Worm (Caenorhabditis elegans) whole organism, mixed stage, embryonic: ENCODE data around the gene T22F3.12.

Source experiments
- M03D4.4 ChIP-seq: sonication (generic microtip); optimal IDR thresholded peaks from 2 replicates; lab custom pipeline; 2017; ENCODE audit warnings: mild to moderate bottlenecking, missing genetic modification characterization, missing compliant biosample characterization
- ceh-39 ChIP-seq: fragments of 150-350 bp; optimal IDR thresholded peaks from 2 replicates; lab custom pipeline; 2014; ENCODE audit warnings: missing biosample characterization, missing genetic modification characterization
- ceh-43 ChIP-seq: fragments of 200-800 bp; sonication (Bioruptor generic); optimal IDR thresholded peaks from 2 replicates; lab custom pipeline; 2018; ENCODE audit warnings: mild to moderate bottlenecking, missing genetic modification characterization, moderate library complexity, missing compliant biosample characterization
- ceh-83 ChIP-seq: fragments of 200-800 bp; sonication (Bioruptor generic); optimal IDR thresholded peaks from 2 replicates; lab custom pipeline; 2018; ENCODE audit warnings: mild to moderate bottlenecking, missing genetic modification characterization, missing compliant biosample characterization
- cnd-1 ChIP-seq: fragments of 200-800 bp; sonication (Bioruptor generic); optimal IDR thresholded peaks from 2 replicates; lab custom pipeline; 2018; ENCODE audit warnings: mild to moderate bottlenecking, missing genetic modification characterization, missing compliant biosample characterization
- drap-1 ChIP-seq: fragments of 200-800 bp; sonication (Bioruptor generic); optimal IDR thresholded peaks from 3 replicates; lab custom pipeline; 2018; ENCODE audit warnings: mild to moderate bottlenecking, missing genetic modification characterization, missing compliant biosample characterization
- elt-1 ChIP-seq: sonication (generic microtip); optimal IDR thresholded peaks from 2 replicates; lab custom pipeline; 2017; ENCODE audit warnings: missing genetic modification characterization, mild to moderate bottlenecking, missing compliant biosample characterization, antibody characterized with exemption, moderate library complexity, borderline replicate concordance; ENCODE audit not compliant: insufficient read depth
- elt-3 ChIP-seq: fragments of 150-350 bp; optimal IDR thresholded peaks from 2 replicates; lab custom pipeline; 2014; ENCODE audit warnings: missing biosample characterization, missing genetic modification characterization
- flh-1 ChIP-seq: fragments of 200-800 bp; sonication (Bioruptor generic); optimal IDR thresholded peaks from 2 replicates; lab custom pipeline; 2018; ENCODE audit warnings: mild to moderate bottlenecking, missing genetic modification characterization, moderate library complexity, missing compliant biosample characterization
- ham-2 ChIP-seq: fragments of 200-800 bp; sonication (Bioruptor generic); optimal IDR thresholded peaks from 2 replicates; lab custom pipeline; 2018; ENCODE audit warnings: mild to moderate bottlenecking, missing genetic modification characterization, missing compliant biosample characterization
- hlh-1 ChIP-seq: fragments of 150-350 bp; optimal IDR thresholded peaks from 2 replicates; lab custom pipeline; 2014; ENCODE audit warnings: missing biosample characterization, missing genetic modification reagents, missing genetic modification characterization
- lin-32 ChIP-seq: fragments of 200-800 bp; sonication (Bioruptor generic); optimal IDR thresholded peaks from 2 replicates; lab custom pipeline; 2018; ENCODE audit warnings: mild to moderate bottlenecking, missing genetic modification characterization, missing compliant biosample characterization
- mab-5 ChIP-seq: fragments of 150-350 bp; optimal IDR thresholded peaks from 2 replicates; lab custom pipeline; 2014; ENCODE audit warnings: missing biosample characterization, missing genetic modification characterization
- mep-1 ChIP-seq: fragments of 150-350 bp; optimal IDR thresholded peaks from 2 replicates; lab custom pipeline; 2017; ENCODE audit warnings: missing biosample characterization, missing genetic modification reagents, missing genetic modification characterization, inconsistent platforms
- mls-2 ChIP-seq: sonication (generic microtip); optimal IDR thresholded peaks from 2 replicates; lab custom pipeline; 2016; ENCODE audit warnings: mild to moderate bottlenecking, missing genetic modification characterization, moderate library complexity, missing compliant biosample characterization
- nhr-2 ChIP-seq: fragments of 150-350 bp; optimal IDR thresholded peaks from 2 replicates; lab custom pipeline; 2014; ENCODE audit warnings: missing biosample characterization, missing genetic modification characterization
- nhr-237 ChIP-seq: fragments of 150-350 bp; optimal IDR thresholded peaks from 2 replicates; lab custom pipeline; 2014; ENCODE audit warnings: missing biosample characterization, missing genetic modification characterization
- nhr-28 ChIP-seq: fragments of 150-350 bp; optimal IDR thresholded peaks from 2 replicates; lab custom pipeline; 2014; ENCODE audit warnings: missing biosample characterization, missing genetic modification characterization
- pha-4 ChIP-seq: fragments of 150-350 bp; optimal IDR thresholded peaks from 2 replicates; lab custom pipeline; 2018; ENCODE audit warnings: missing biosample characterization, missing genetic modification reagents, missing genetic modification characterization
- sem-2 ChIP-seq: fragments of 200-800 bp; sonication (Bioruptor generic); optimal IDR thresholded peaks from 2 replicates; lab custom pipeline; 2018; ENCODE audit warnings: mild to moderate bottlenecking, missing genetic modification characterization, missing compliant biosample characterization
- snpc-4 ChIP-seq: fragments of 150-350 bp; optimal IDR thresholded peaks from 2 replicates; lab custom pipeline; 2014; ENCODE audit warnings: missing biosample characterization, missing genetic modification characterization
- sptf-1 ChIP-seq: sonication (generic microtip); optimal IDR thresholded peaks from 2 replicates; lab custom pipeline; 2017; ENCODE audit warnings: mild to moderate bottlenecking, missing genetic modification characterization, moderate library complexity, missing compliant biosample characterization
- tbx-8 ChIP-seq: fragments of 200-800 bp; sonication (Bioruptor generic); optimal IDR thresholded peaks from 2 replicates; lab custom pipeline; 2018; ENCODE audit warnings: mild to moderate bottlenecking, missing genetic modification characterization, moderate library complexity, missing compliant biosample characterization
- unc-120 ChIP-seq: sonication (generic microtip); optimal IDR thresholded peaks from 2 replicates; lab custom pipeline; 2017; ENCODE audit warnings: missing genetic modification characterization, missing compliant biosample characterization; ENCODE audit not compliant: poor library complexity, severe bottlenecking
- unc-39 ChIP-seq: fragments of 150-350 bp; optimal IDR thresholded peaks from 2 replicates; lab custom pipeline; 2014; ENCODE audit warnings: missing biosample characterization, missing genetic modification characterization
- zip-8 ChIP-seq: fragments of 150-350 bp; optimal IDR thresholded peaks from 2 replicates; lab custom pipeline; 2014; ENCODE audit warnings: missing biosample characterization, missing genetic modification characterization
- ztf-11 ChIP-seq: fragments of 150-350 bp; optimal IDR thresholded peaks from 2 replicates; lab custom pipeline; 2014; ENCODE audit warnings: missing biosample characterization, missing genetic modification characterization

The T22F3.12 gene

DNA sequence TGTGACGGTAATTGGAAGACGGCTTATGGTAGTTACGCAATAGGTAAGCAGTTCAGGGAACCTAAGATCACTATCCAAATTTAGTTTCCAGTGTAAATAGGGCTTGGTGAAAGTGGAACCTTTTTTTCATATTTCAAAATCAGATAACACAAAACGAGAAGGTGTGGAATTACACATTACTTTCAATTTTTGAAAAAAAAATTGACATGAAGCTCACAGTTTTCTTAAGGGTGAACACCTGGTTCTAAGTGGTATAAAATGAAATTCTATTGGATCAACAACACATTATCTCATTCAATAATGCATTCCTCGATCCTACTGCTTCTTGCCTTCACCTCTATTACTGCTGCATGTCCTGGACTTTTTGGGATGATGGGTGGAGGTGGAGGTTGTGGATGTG is 36.0 kb downstream of the T22F3.12 start, which contains the start of gene grl-30:
Gene grl-30, plus strand, starts transcription at position 301 of the 400 bp plus-strand sequence.
- TF ChIP-seq sem-2 (GFP tag; lab: Kevin White, UChicago) (no peak), zip-8 (tag; lab: Kevin White, UChicago) (peak; percentile 20), sptf-1 (tag; lab: Kevin White, UChicago) (no peak)

DNA sequence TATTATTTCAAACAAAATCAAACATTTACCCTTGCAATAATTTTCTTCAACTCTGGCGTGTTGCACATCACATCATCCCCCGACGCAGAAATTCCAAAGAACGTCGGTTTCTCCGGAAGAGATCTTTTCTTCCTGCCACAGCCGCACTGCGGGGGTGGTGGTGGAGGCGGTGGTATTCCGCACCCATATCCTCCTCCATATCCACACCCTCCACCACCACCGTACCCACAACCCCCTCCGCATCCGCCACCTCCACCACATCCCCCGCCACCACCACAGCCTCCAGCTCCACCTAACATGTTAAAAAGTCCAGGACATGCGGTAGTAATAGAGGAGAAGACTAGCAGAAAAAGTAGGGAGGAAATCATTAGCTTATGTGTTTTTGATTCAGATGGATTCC is 37.1 kb downstream of the T22F3.12 start, which contains the start of gene grl-29:
Gene grl-29, minus strand, starts transcription at position 368 of the 400 bp plus-strand sequence.
- TF ChIP-seq hlh-1 (no peak), nhr-2 (no peak), mab-5 (tag; lab: Kevin White, UChicago) (no peak), M03D4.4 (tag; lab: Kevin White, UChicago) (no peak), cnd-1 (tag; lab: Kevin White, UChicago) (no peak), ham-2 (no peak), ceh-43 (GFP tag; lab: Kevin White, UChicago) (no peak)

DNA sequence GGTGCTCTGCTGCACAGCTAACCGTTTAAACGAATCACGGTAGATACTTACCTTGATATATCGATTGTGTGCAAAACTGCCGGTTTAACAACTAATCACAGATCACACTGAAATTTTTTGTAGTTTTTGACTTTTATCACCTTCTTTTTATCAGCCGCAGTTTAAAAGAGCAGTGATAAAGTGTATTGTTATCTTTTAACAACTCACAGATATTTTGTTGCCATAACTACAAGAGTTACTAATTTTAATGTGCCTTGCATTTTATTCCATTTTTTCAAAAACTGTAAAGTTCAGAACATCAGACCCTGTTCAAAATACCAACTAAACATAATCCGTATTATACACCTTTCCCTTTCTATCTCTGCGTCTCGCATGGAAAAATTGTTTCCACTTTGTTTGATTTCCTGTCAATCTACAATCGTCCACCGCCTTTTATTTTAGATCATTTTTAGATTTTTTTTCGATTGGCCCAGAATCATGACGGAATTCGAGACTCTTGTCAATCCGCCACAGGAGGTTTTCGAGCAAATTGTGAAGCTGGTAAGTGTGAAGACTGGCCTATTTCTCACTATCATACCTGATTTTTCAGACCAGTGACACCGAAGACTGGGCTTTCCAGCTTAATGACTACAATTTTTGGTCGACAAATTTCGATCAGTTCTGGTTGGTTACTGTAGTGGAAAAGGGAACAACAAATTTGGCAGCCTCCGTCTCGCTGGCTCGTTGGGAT is 39.1 kb downstream of the T22F3.12 start, which contains the start of gene T24A6.20:
Gene T24A6.20, plus strand, starts transcription at position 395 of the 730 bp plus-strand sequence.
- TF ChIP-seq elt-1 (tag; lab: Kevin White, UChicago) (no peak), unc-39 (tag; lab: Kevin White, UChicago) (no peak), snpc-4 (no peak), tbx-8 (GFP tag; lab: Kevin White, UChicago) (no peak), nhr-2 (no peak), ceh-39 (tag; lab: Kevin White, UChicago) (peak; percentile 5), unc-120 (tag; lab: Kevin White, UChicago) (no peak), nhr-237 (tag; lab: Kevin White, UChicago) (no peak)

DNA sequence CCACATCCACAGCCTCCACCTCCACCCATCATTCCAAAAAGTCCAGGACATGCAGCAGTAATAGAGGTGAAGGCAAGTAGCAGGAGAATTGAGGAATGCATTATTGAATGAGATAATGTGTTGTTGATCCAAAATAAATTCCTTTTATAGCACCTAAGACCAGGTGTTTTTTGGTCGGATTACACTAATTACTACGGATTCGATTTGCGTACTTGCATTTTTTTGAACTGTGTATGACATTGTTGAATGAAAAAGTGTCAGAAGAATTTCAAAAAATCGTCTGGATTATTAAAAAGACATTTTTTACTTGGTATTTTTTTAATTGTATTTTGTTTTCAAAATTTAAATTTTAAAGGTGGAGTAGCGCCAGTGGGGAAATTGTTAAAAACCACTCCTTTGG is 40.2 kb downstream of the T22F3.12 start, which contains the start of gene grl-28:
Gene grl-28, minus strand, starts transcription at position 101 of the 400 bp plus-strand sequence.
- no peak for TF ChIP-seq mls-2 (tag; lab: Kevin White, UChicago)
- no peak for TF ChIP-seq nhr-28 (tag; lab: Kevin White, UChicago)
- no peak for TF ChIP-seq tbx-8 (GFP tag; lab: Kevin White, UChicago)
- TF ChIP-seq mep-1 (tag; lab: Kevin White, UChicago): no peak

DNA sequence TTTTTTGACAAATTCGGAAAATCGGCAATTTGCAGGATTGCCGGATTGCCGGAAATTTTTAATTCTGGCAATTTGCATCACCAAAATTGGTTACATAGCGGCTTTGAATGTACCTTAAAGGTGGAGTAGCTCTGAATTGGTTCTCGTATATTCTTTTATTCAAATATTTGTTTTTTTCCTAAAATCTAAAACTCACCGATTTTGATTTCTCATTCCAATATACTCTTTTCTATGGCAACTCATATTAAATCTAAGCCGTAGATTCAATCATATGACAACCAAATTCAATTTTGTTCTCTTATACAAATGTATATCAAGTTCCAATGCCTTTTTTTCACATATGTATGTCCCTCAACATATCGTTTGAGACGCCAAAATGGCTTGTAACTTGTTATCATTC is 42.4 kb downstream of the T22F3.12 start, which contains the start of gene sri-21:
Gene sri-21, plus strand, starts transcription at position 301 of the 400 bp plus-strand sequence.
- TF ChIP-seq mls-2 (tag; lab: Kevin White, UChicago) (no peak), sem-2 (GFP tag; lab: Kevin White, UChicago) (no peak), sptf-1 (tag; lab: Kevin White, UChicago) (no peak), hlh-1 (no peak), unc-120 (tag; lab: Kevin White, UChicago) (no peak), zip-8 (tag; lab: Kevin White, UChicago) (no peak), ham-2 (no peak), nhr-28 (tag; lab: Kevin White, UChicago) (no peak), drap-1 (GFP tag; lab: Kevin White, UChicago) (no peak), mab-5 (tag; lab: Kevin White, UChicago) (no peak), elt-3 (tag; lab: Kevin White, UChicago) (no peak), pha-4 (no peak), flh-1 (GFP tag; lab: Kevin White, UChicago) (no peak), unc-39 (tag; lab: Kevin White, UChicago) (no peak), snpc-4 (no peak), ztf-11 (tag; lab: Kevin White, UChicago) (no peak), ceh-83 (GFP tag; lab: Kevin White, UChicago) (no peak), ceh-39 (tag; lab: Kevin White, UChicago) (no peak), lin-32 (GFP tag; lab: Kevin White, UChicago) (no peak)
- TF ChIP-seq, all 35 proteins: peak for 0

ce11 chrV:3548798-3549197 is 43.2 kb downstream of the T22F3.12 start, which contains the start of gene srw-130:
Gene srw-130, minus strand, starts transcription at chrV:3548898.
- no peak for TF ChIP-seq pha-4
- TF ChIP-seq drap-1 (GFP tag; lab: Kevin White, UChicago): no peak
- no peak for TF ChIP-seq flh-1 (GFP tag; lab: Kevin White, UChicago)
- no peak for TF ChIP-seq mab-5 (tag; lab: Kevin White, UChicago)
- no peak for TF ChIP-seq elt-1 (tag; lab: Kevin White, UChicago)
